Worm (Caenorhabditis elegans): ENCODE data around the gene H04D03.4.

H04D03.4 gene

ce11 chrIII:10462935-10463548 is 12.1 kb upstream of the H04D03.4 start:
- no peak for TF ChIP-seq nhr-77 (tag; optimal IDR thresholded peaks at IDR 0.05)
- TF ChIP-seq gmeb-1 (tag; optimal IDR thresholded peaks at IDR 0.05) = no peak
- TF ChIP-seq egl-27 (tag; optimal IDR thresholded peaks at IDR 0.05) = no peak
- TF ChIP-seq nhr-11 (tag; optimal IDR thresholded peaks at IDR 0.05) = no peak
- TF ChIP-seq unc-39 (tag; optimal IDR thresholded peaks at IDR 0.05) = no peak
- no peak for TF ChIP-seq mbf-1 (tag; optimal IDR thresholded peaks at IDR 0.05)
- no peak for TF ChIP-seq nhr-21 (tag; optimal IDR thresholded peaks at IDR 0.05)
- TF ChIP-seq Y55F3AM.14 (GFP tag; optimal IDR thresholded peaks at IDR 0.05) = no peak

DNA sequence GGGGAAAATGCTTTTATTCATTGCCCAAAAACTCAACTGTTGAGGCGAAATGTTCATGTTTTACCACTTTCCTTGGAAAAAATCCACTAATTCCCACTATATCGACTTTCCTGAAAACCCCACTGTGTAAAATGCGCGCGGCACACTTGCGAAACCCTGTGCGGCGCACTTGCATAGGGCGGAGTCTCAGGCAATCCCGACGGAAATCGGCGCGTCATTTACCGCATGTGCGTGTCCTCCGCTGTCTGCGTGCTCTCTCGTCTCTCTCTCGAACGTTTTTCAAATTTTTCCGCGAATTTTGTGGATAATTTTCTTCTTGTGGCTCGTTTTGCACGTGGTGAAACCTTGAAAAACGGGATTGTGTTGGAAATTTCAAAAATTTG is 10.2 kb upstream of the H04D03.4 start, which contains the start of gene atx-2:
TSS of gene atx-2 (plus strand) at position 226 of the 383 bp plus-strand sequence.
- no peak for TF ChIP-seq blmp-1 (tag; optimal IDR thresholded peaks at IDR 0.05; ENCODE audit: insufficient read depth)
- peak; percentile 74 for TF ChIP-seq nhr-25 (tag; optimal IDR thresholded peaks at IDR 0.05)
- peak; percentile 38 for TF ChIP-seq egl-27 (tag; optimal IDR thresholded peaks at IDR 0.05)
- peak; percentile 43 for TF ChIP-seq ztf-4 (tag; optimal IDR thresholded peaks at IDR 0.05)
- no peak for TF ChIP-seq dmd-4 (tag; optimal IDR thresholded peaks at IDR 0.05)
- TF ChIP-seq nhr-237 (tag; optimal IDR thresholded peaks at IDR 0.05) = no peak
- TF ChIP-seq unc-39 (tag; optimal IDR thresholded peaks at IDR 0.05) = no peak
- peak; percentile 82 for TF ChIP-seq lin-13 (GFP tag; optimal IDR thresholded peaks at IDR 0.05)
- peak; percentile 48 for TF ChIP-seq nhr-21 (tag; optimal IDR thresholded peaks at IDR 0.05)
- TF ChIP-seq ztf-1 (GFP tag; conservative IDR thresholded peaks at IDR 0.05) = no peak
- TF ChIP-seq nhr-11 (tag; optimal IDR thresholded peaks at IDR 0.05) = peak; percentile 1
- peak; percentile 27 for TF ChIP-seq snpc-4 (tag; optimal IDR thresholded peaks at IDR 0.05)
- peak; percentile 81 for TF ChIP-seq nhr-129 (tag; optimal IDR thresholded peaks at IDR 0.05)
- TF ChIP-seq skn-1 (tag; optimal IDR thresholded peaks at IDR 0.05) = peak; percentile 22
- TF ChIP-seq lin-39 (tag; optimal IDR thresholded peaks at IDR 0.05) = no peak
- peak; percentile 91 for TF ChIP-seq unc-55 (GFP tag; optimal IDR thresholded peaks at IDR 0.05)
- peak; percentile 74 for TF ChIP-seq C34F6.9 (tag; optimal IDR thresholded peaks at IDR 0.05)
- peak; percentile 79 for TF ChIP-seq sma-9 (GFP tag; optimal IDR thresholded peaks at IDR 0.05)
- TF ChIP-seq sma-9 (tag; optimal IDR thresholded peaks at IDR 0.05) = no peak
- TF ChIP-seq ZK546.5 (tag; optimal IDR thresholded peaks at IDR 0.05) = no peak
- peak; percentile 86 for TF ChIP-seq Y55F3AM.14 (GFP tag; optimal IDR thresholded peaks at IDR 0.05)
- peak; percentile 86 for TF ChIP-seq mab-5 (tag; optimal IDR thresholded peaks at IDR 0.05)
- no peak for TF ChIP-seq elt-3 (tag; optimal IDR thresholded peaks at IDR 0.05)
- no peak for TF ChIP-seq peb-1 (tag; optimal IDR thresholded peaks at IDR 0.05)
- no peak for TF ChIP-seq nhr-77 (tag; optimal IDR thresholded peaks at IDR 0.05)
- peak; percentile 57 for TF ChIP-seq zag-1 (tag; optimal IDR thresholded peaks at IDR 0.05)
- peak; percentile 73 for TF ChIP-seq sem-4 (tag; optimal IDR thresholded peaks at IDR 0.05)
- peak; percentile 16 for TF ChIP-seq ceh-16 (tag; optimal IDR thresholded peaks at IDR 0.05)
- TF ChIP-seq F13H6.1 (tag; optimal IDR thresholded peaks at IDR 0.05) = peak; percentile 91
- no peak for TF ChIP-seq alr-1 (tag; optimal IDR thresholded peaks at IDR 0.05)
- no peak for TF ChIP-seq mbf-1 (tag; optimal IDR thresholded peaks at IDR 0.05)
- TF ChIP-seq ceh-82 (tag; optimal IDR thresholded peaks at IDR 0.05) = no peak
- no peak for TF ChIP-seq nhr-12 (tag; optimal IDR thresholded peaks at IDR 0.05)
- peak; percentile 77 for TF ChIP-seq crh-2 (tag; optimal IDR thresholded peaks at IDR 0.05)
- peak; percentile 78 for TF ChIP-seq sma-3 (GFP tag; optimal IDR thresholded peaks at IDR 0.05)
- peak; percentile 47 for TF ChIP-seq fos-1 (tag; optimal IDR thresholded peaks at IDR 0.05)
- peak; percentile 23 for TF ChIP-seq R02D3.7 (tag; optimal IDR thresholded peaks at IDR 0.05)
- peak; percentile 68 to 81 for TF ChIP-seq lsy-2 (tag; optimal IDR thresholded peaks at IDR 0.05)
- TF ChIP-seq lin-11 (tag; optimal IDR thresholded peaks at IDR 0.05) = peak; percentile 69
- peak; percentile 31 for TF ChIP-seq nhr-10 (tag; optimal IDR thresholded peaks at IDR 0.05)
- TF ChIP-seq ama-1 (optimal IDR thresholded peaks at IDR 0.05) = no peak
- peak; percentile 60 to 79 for TF ChIP-seq mdl-1 (tag; optimal IDR thresholded peaks at IDR 0.05)
- no peak for TF ChIP-seq elt-1 (tag; optimal IDR thresholded peaks at IDR 0.05)
- TF ChIP-seq gmeb-1 (tag; optimal IDR thresholded peaks at IDR 0.05) = peak; percentile 81
- no peak for TF ChIP-seq nhr-23 (tag; optimal IDR thresholded peaks at IDR 0.05)
- TF ChIP-seq unc-62 (GFP tag; optimal IDR thresholded peaks at IDR 0.05) = no peak
- no peak for TF ChIP-seq nhr-6 (tag; optimal IDR thresholded peaks at IDR 0.05)
- no peak for TF ChIP-seq aly-2 (tag; optimal IDR thresholded peaks at IDR 0.05)
- TF ChIP-seq ztf-11 (tag; optimal IDR thresholded peaks at IDR 0.05) = peak; percentile 35

Measured in whole organism, L2 larva.